Worm (Caenorhabditis elegans): ENCODE measurements around the gene Y55B1BR.6.

Gene Y55B1BR.6

ce11 chrIII:434361-434941 is 29.2 kb downstream of the Y55B1BR.6 start, which contains the start of gene affl-2 (continued):
- TF ChIP-seq nhr-84 (tag; optimal IDR thresholded peaks at IDR 0.05) (no peak), fkh-10 (GFP tag; optimal IDR thresholded peaks at IDR 0.05) (no peak), zag-1 (tag; optimal IDR thresholded peaks at IDR 0.05) (no peak), mab-9 (GFP tag; IDR thresholded peaks at IDR 0.05) (no peak), unc-86 (tag; optimal IDR thresholded peaks at IDR 0.05) (no peak), egl-27 (tag; optimal IDR thresholded peaks at IDR 0.05) (no peak), nhr-76 (tag; optimal IDR thresholded peaks at IDR 0.05) (no peak), elt-3 (tag; optimal IDR thresholded peaks at IDR 0.05) (peak in 2 of 6 experiments; percentile 2 to 74), unc-98 (GFP tag; IDR thresholded peaks at IDR 0.05) (no peak), nhr-77 (tag; optimal IDR thresholded peaks at IDR 0.05) (no peak), sptf-1 (tag; optimal IDR thresholded peaks at IDR 0.05) (no peak), ceh-90 (tag; optimal IDR thresholded peaks at IDR 0.05) (no peak), lir-3 (tag; optimal IDR thresholded peaks at IDR 0.05; ENCODE audit: poor library complexity) (no peak), tlp-1 (tag; optimal IDR thresholded peaks at IDR 0.05) (no peak), dpl-1 (GFP tag; optimal IDR thresholded peaks at IDR 0.05) (no peak)

- peak; percentile 17 for TF ChIP-seq mep-1 (tag; optimal IDR thresholded peaks at IDR 0.05)
- peak; percentile 78 for TF ChIP-seq grh-1 (GFP tag; IDR thresholded peaks at IDR 0.05)
- peak; percentile 43 to 58 for TF ChIP-seq lsy-2 (tag; optimal IDR thresholded peaks at IDR 0.05)
- TF ChIP-seq fkh-4 (tag; optimal IDR thresholded peaks at IDR 0.05; ENCODE audit: borderline replicate concordance), result no peak
- peak in 1 of 2 experiments; percentile 16 for TF ChIP-seq mdl-1 (tag; optimal IDR thresholded peaks at IDR 0.05)
- peak; percentile 9 for TF ChIP-seq C16A3.4 (tag; optimal IDR thresholded peaks at IDR 0.05)
- no peak for TF ChIP-seq ets-5 (GFP tag; IDR thresholded peaks at IDR 0.05)
- peak; percentile 32 for TF ChIP-seq nhr-19 (GFP tag; conservative IDR thresholded peaks at IDR 0.05)
- peak; percentile 61 for TF ChIP-seq nhr-20 (tag; optimal IDR thresholded peaks at IDR 0.05)
- TF ChIP-seq dsc-1 (tag; optimal IDR thresholded peaks at IDR 0.05), result peak; percentile 17
- TF ChIP-seq swsn-7 (tag; optimal IDR thresholded peaks at IDR 0.05), result peak; percentile 42
- no peak for TF ChIP-seq ztf-4 (tag; optimal IDR thresholded peaks at IDR 0.05)
- TF ChIP-seq efl-1 (optimal IDR thresholded peaks at IDR 0.05), result peak; percentile 61 to 78
- TF ChIP-seq efl-1 (GFP tag; optimal IDR thresholded peaks at IDR 0.05 in 1 of 2), result peak; percentile 42 to 93
- TF ChIP-seq C04F5.9 (tag; optimal IDR thresholded peaks at IDR 0.05), result no peak
- peak; percentile 54 for TF ChIP-seq nhr-47 (tag; optimal IDR thresholded peaks at IDR 0.05)
- TF ChIP-seq isw-1 (GFP tag; IDR thresholded peaks at IDR 0.05), result peak; percentile 18; the same call in 1 of the 2 replicates
- TF ChIP-seq ama-1 (optimal IDR thresholded peaks at IDR 0.05), result no peak
- TF ChIP-seq egl-13 (tag; optimal IDR thresholded peaks at IDR 0.05), result no peak
- TF ChIP-seq snu-23 (GFP tag; optimal IDR thresholded peaks at IDR 0.05), result peak; percentile 62
- TF ChIP-seq jun-1 (tag; optimal IDR thresholded peaks at IDR 0.05), result peak; percentile 58
- TF ChIP-seq skn-1 (tag; optimal IDR thresholded peaks at IDR 0.05), result peak; percentile 57
- TF ChIP-seq blmp-1 (tag; optimal IDR thresholded peaks at IDR 0.05), result peak; percentile 71
- peak; percentile 46 to 49 for TF ChIP-seq lin-35 (GFP tag; optimal IDR thresholded peaks at IDR 0.05)
- TF ChIP-seq nhr-85 (tag), result peak; percentile 92
- TF ChIP-seq lir-3 (tag; optimal IDR thresholded peaks at IDR 0.05; ENCODE audit: poor library complexity), result no peak
- TF ChIP-seq rnt-1 (tag; optimal IDR thresholded peaks at IDR 0.05), result peak; percentile 70
- no peak for TF ChIP-seq unc-86 (tag; optimal IDR thresholded peaks at IDR 0.05)
- no peak for TF ChIP-seq fkh-8 (tag; optimal IDR thresholded peaks at IDR 0.05)
- TF ChIP-seq F16B12.6 (tag; optimal IDR thresholded peaks at IDR 0.05), result peak; percentile 15
- peak in 1 of 2 experiments; percentile 37 for TF ChIP-seq egl-27 (tag; optimal IDR thresholded peaks at IDR 0.05)
- TF ChIP-seq nhr-90 (tag; optimal IDR thresholded peaks at IDR 0.05; ENCODE audit: poor library complexity), result peak; percentile 49
- no peak for TF ChIP-seq lin-15B (tag; optimal IDR thresholded peaks at IDR 0.05)
- TF ChIP-seq nhr-71 (tag; optimal IDR thresholded peaks at IDR 0.05), result peak; percentile 62
- peak; percentile 24 to 45 (median 34) for TF ChIP-seq dpl-1 (GFP tag; optimal IDR thresholded peaks at IDR 0.05)
- TF ChIP-seq ceh-82 (tag; optimal IDR thresholded peaks at IDR 0.05), result peak; percentile 38 to 43 (median 40)
- peak; percentile 7 for TF ChIP-seq tbx-2 (tag; optimal IDR thresholded peaks at IDR 0.05)
- peak; percentile 51 for TF ChIP-seq nhr-77 (tag; optimal IDR thresholded peaks at IDR 0.05)
- TF ChIP-seq ceh-8 (GFP tag; optimal IDR thresholded peaks at IDR 0.05), result peak; percentile 45
- peak; percentile 90 for TF ChIP-seq lin-14 (GFP tag; optimal IDR thresholded peaks at IDR 0.05)
These were observed 30.6 kb downstream of the Y55B1BR.6 start for ce11 chrIII:432988-433387.
